Worm (Caenorhabditis elegans) whole organism, young adult: ENCODE measurements around the gene pig-1.
A peak's percentile ranks its signal among the peaks of the same experiment; 100 is the strongest.

Experiments
- B0035.1 ChIP-seq: sonication (generic microtip); optimal IDR thresholded peaks from 2 replicates; lab custom pipeline; 2016; ENCODE audit warnings: missing genetic modification characterization, mild to moderate bottlenecking, missing compliant biosample characterization, missing genotype, missing genetic modification reagents
- F52B5.7 ChIP-seq: sonication (generic microtip); optimal IDR thresholded peaks from 2 replicates; lab custom pipeline; 2016; ENCODE audit warnings: mild to moderate bottlenecking, missing genetic modification characterization, missing compliant biosample characterization
- Y67H2A.10 ChIP-seq: fragments of 200-800 bp; sonication (Bioruptor generic); conservative IDR thresholded peaks from 2 replicates; pipeline ENCODE4 v1.3.6; 2022; ENCODE audit warnings: missing genetic modification reagents, missing genetic modification characterization, missing compliant biosample characterization
- ZK185.1 ChIP-seq: sonication (generic microtip); optimal IDR thresholded peaks from 2 replicates; lab custom pipeline; 2016; ENCODE audit warnings: mild to moderate bottlenecking, missing genetic modification characterization, missing compliant biosample characterization; ENCODE audit not compliant: poor library complexity, severe bottlenecking
- aptf-3 ChIP-seq: fragments of 200-800 bp; sonication (Bioruptor generic); IDR thresholded peaks from 2 replicates; pipeline ENCODE4 v1.3.6; 2022; ENCODE audit warnings: missing genetic modification characterization, missing compliant biosample characterization
- atf-7 ChIP-seq: sonication (generic microtip); optimal IDR thresholded peaks from 2 replicates; lab custom pipeline; 2017; ENCODE audit warnings: mild to moderate bottlenecking, missing genetic modification characterization, missing compliant biosample characterization
- athp-1 ChIP-seq: sonication (generic microtip); optimal IDR thresholded peaks from 2 replicates; lab custom pipeline; 2017; ENCODE audit warnings: mild to moderate bottlenecking, missing genetic modification characterization, missing compliant biosample characterization
- ceh-58 ChIP-seq: fragments of 200-800 bp; sonication (Bioruptor generic); IDR thresholded peaks from 2 replicates; pipeline ENCODE4 v1.3.6; 2022; ENCODE audit warnings: missing genetic modification characterization, missing compliant biosample characterization
- ceh-91 ChIP-seq: fragments of 200-800 bp; sonication (Bioruptor generic); IDR thresholded peaks from 2 replicates; pipeline ENCODE4 v1.3.6; 2022; ENCODE audit warnings: missing genetic modification reagents, missing genetic modification characterization, missing compliant biosample characterization
- dox-1 ChIP-seq: fragments of 200-800 bp; sonication (Bioruptor generic); IDR thresholded peaks from 2 replicates; pipeline ENCODE4 v1.3.6; 2022; ENCODE audit warnings: missing genetic modification reagents, missing genetic modification characterization, missing compliant biosample characterization
- efl-1 ChIP-seq: fragments of 150-350 bp; optimal IDR thresholded peaks from 2 replicates; lab custom pipeline; 2014; ENCODE audit warnings: missing biosample characterization, missing genetic modification reagents, missing genetic modification characterization
- egl-18 ChIP-seq: fragments of 200-800 bp; sonication (Bioruptor generic); IDR thresholded peaks from 2 replicates; pipeline ENCODE4 v1.3.6; 2022; ENCODE audit warnings: missing genetic modification reagents, missing genetic modification characterization, missing compliant biosample characterization
- egrh-3 ChIP-seq: fragments of 200-800 bp; sonication (Bioruptor generic); IDR thresholded peaks from 2 replicates; pipeline ENCODE4 v1.3.6; 2022; ENCODE audit warnings: missing genetic modification reagents, missing genetic modification characterization, missing compliant biosample characterization
- fkh-3 ChIP-seq: sonication (generic microtip); optimal IDR thresholded peaks from 2 replicates; lab custom pipeline; 2016; ENCODE audit warnings: mild to moderate bottlenecking, missing genetic modification characterization, missing compliant biosample characterization
- him-1 ChIP-seq: sonication (generic microtip); optimal IDR thresholded peaks from 2 replicates; lab custom pipeline; 2016; ENCODE audit warnings: missing genotype, missing genetic modification reagents, missing genetic modification characterization, missing compliant biosample characterization
- lin-26 ChIP-seq: fragments of 200-800 bp; sonication (Bioruptor generic); IDR thresholded peaks from 2 replicates; pipeline ENCODE4 v1.3.6; 2022; ENCODE audit warnings: missing genetic modification reagents, missing genetic modification characterization, missing compliant biosample characterization
- mcd-1 ChIP-seq: fragments of 200-800 bp; sonication (Bioruptor generic); IDR thresholded peaks from 2 replicates; pipeline ENCODE4 v1.3.6; 2022; ENCODE audit warnings: missing genetic modification reagents, missing genetic modification characterization, missing compliant biosample characterization
- mel-28 ChIP-seq: sonication (generic microtip); optimal IDR thresholded peaks from 2 replicates; lab custom pipeline; 2016; ENCODE audit warnings: borderline replicate concordance, mild to moderate bottlenecking, missing genetic modification characterization, missing compliant biosample characterization
- mes-4 ChIP-seq: sonication (generic microtip); optimal IDR thresholded peaks from 2 replicates; lab custom pipeline; 2016; ENCODE audit warnings: missing genotype, missing genetic modification characterization, missing compliant biosample characterization
- mxl-1 ChIP-seq: sonication (generic microtip); optimal IDR thresholded peaks from 2 replicates; lab custom pipeline; 2016; ENCODE audit warnings: missing genetic modification characterization, missing compliant biosample characterization
- nfya-1 ChIP-seq: sonication (generic microtip); optimal IDR thresholded peaks from 2 replicates; lab custom pipeline; 2017; ENCODE audit warnings: antibody characterized with exemption, missing compliant biosample characterization, missing genetic modification characterization, borderline replicate concordance; ENCODE audit not compliant: insufficient read depth
- pha-4 ChIP-seq: fragments of 150-350 bp; sonication (generic microtip); optimal IDR thresholded peaks from 2 replicates; lab custom pipeline; 2014; ENCODE audit warnings: missing biosample characterization, missing genetic modification reagents, missing genetic modification characterization
- sdz-38 ChIP-seq: sonication (generic microtip); optimal IDR thresholded peaks from 2 replicates; lab custom pipeline; 2016; ENCODE audit warnings: missing genotype, missing genetic modification characterization, missing compliant biosample characterization
- snpc-1.1 ChIP-seq: sonication (generic microtip); optimal IDR thresholded peaks from 2 replicates; lab custom pipeline; 2017; ENCODE audit warnings: missing genetic modification characterization, mild to moderate bottlenecking, missing compliant biosample characterization, antibody characterized with exemption, moderate library complexity, missing genotype, missing genetic modification reagents; ENCODE audit not compliant: insufficient read depth
- sptf-2 ChIP-seq: fragments of 200-800 bp; sonication (Bioruptor generic); optimal IDR thresholded peaks from 2 replicates; lab custom pipeline; 2018; ENCODE audit warnings: mild to moderate bottlenecking, missing genetic modification characterization, missing compliant biosample characterization
- unc-130 ChIP-seq: sonication (generic microtip); optimal IDR thresholded peaks from 2 replicates; lab custom pipeline; 2016; ENCODE audit warnings: missing genetic modification reagents, missing genetic modification characterization, missing compliant biosample characterization
- unc-62 ChIP-seq: fragments of 150-350 bp; optimal IDR thresholded peaks from 2 replicates; lab custom pipeline; 2014; ENCODE audit warnings: missing biosample characterization, missing genetic modification reagents, missing genetic modification characterization
- zfh-2 ChIP-seq: fragments of 200-800 bp; sonication (Bioruptor generic); conservative IDR thresholded peaks from 2 replicates; pipeline ENCODE4 v1.3.6; 2022; ENCODE audit warnings: missing genetic modification reagents, missing genetic modification characterization, missing compliant biosample characterization
- zim-3 ChIP-seq: sonication (generic microtip); optimal IDR thresholded peaks from 2 replicates; lab custom pipeline; 2017; ENCODE audit warnings: mild to moderate bottlenecking, missing genetic modification characterization, moderate library complexity, missing compliant biosample characterization
- ztf-18 ChIP-seq: sonication (generic microtip); optimal IDR thresholded peaks from 2 replicates; lab custom pipeline; 2016; ENCODE audit warnings: missing genotype, mild to moderate bottlenecking, missing genetic modification characterization, missing compliant biosample characterization
- ztf-22 ChIP-seq: fragments of 200-800 bp; sonication (Bioruptor generic); optimal IDR thresholded peaks from 2 replicates; lab custom pipeline; 2018; ENCODE audit warnings: mild to moderate bottlenecking, missing genetic modification characterization, moderate library complexity, missing compliant biosample characterization
- ztf-6 ChIP-seq: fragments of 200-800 bp; sonication (Bioruptor generic); IDR thresholded peaks from 2 replicates; pipeline ENCODE4 v1.3.6; 2022; ENCODE audit warnings: missing genetic modification reagents, missing genetic modification characterization, missing compliant biosample characterization

The pig-1 gene

ce11 chrIV:506384-506783 lies 12.9 kb downstream of the pig-1 start, which contains the start of gene W03G1.5:
Gene W03G1.5 (minus strand): TSS chrIV:506484.
- TF ChIP-seq lin-26 (peak; percentile 50; the same call in 1 of the 2 replicates), mcd-1 (GFP tag; lab: Robert Waterston, UW) (no peak)

ce11 chrIV:505254-505817 lies 13.9 kb downstream of the pig-1 start:
- TF ChIP-seq egrh-3 (GFP tag; lab: Robert Waterston, UW) (peak; percentile 65; the same call in 1 of the 2 replicates), ceh-58 (GFP tag; lab: Robert Waterston, UW) (0 out of 2 replicates have a peak, but pooled peaks have one; percentile 55), zfh-2 (GFP tag; lab: Robert Waterston, UW) (peak; percentile 54; the same call in 1 of the 2 replicates), dox-1 (GFP tag; lab: Robert Waterston, UW) (0 out of 2 replicates have a peak, but pooled peaks have one; percentile 14)

ce11 chrIV:504495-504894 lies 14.8 kb downstream of the pig-1 start:
- TF ChIP-seq ztf-6 (GFP tag; lab: Robert Waterston, UW) (no peak), unc-62 (GFP tag; lab: Kevin White, UChicago) (no peak), mcd-1 (GFP tag; lab: Robert Waterston, UW) (no peak), egl-18 (GFP tag; lab: Robert Waterston, UW) (no peak), fkh-3 (tag; lab: Kevin White, UChicago) (no peak), pha-4 (no peak), sptf-2 (GFP tag; lab: Kevin White, UChicago) (no peak), ztf-18 (tag; lab: Kevin White, UChicago) (no peak), F52B5.7 (tag; lab: Kevin White, UChicago) (no peak), atf-7 (tag; lab: Kevin White, UChicago) (no peak), mxl-1 (tag; lab: Kevin White, UChicago) (no peak), B0035.1 (no peak), aptf-3 (GFP tag; lab: Robert Waterston, UW) (no peak), snpc-1.1 (no peak), sdz-38 (tag; lab: Kevin White, UChicago) (no peak), him-1 (tag; lab: Kevin White, UChicago) (no peak)

- no peak for TF ChIP-seq efl-1 (GFP tag; lab: Kevin White, UChicago)
- no peak for TF ChIP-seq zim-3
- no peak for TF ChIP-seq mes-4 (tag; lab: Kevin White, UChicago)
- TF ChIP-seq mel-28 = no peak
- TF ChIP-seq athp-1 (tag; lab: Kevin White, UChicago) = no peak
- TF ChIP-seq ceh-91 (GFP tag; lab: Robert Waterston, UW) = no peak
Observed at ce11 chrIV:497155-497554, 22.1 kb downstream of the pig-1 start.

ce11 chrIV:484768-485167 lies 34.5 kb downstream of the pig-1 start:
- TF ChIP-seq B0035.1 = no peak
- TF ChIP-seq athp-1 (tag; lab: Kevin White, UChicago) = no peak
- no peak for TF ChIP-seq pha-4
- TF ChIP-seq ZK185.1 (tag; lab: Kevin White, UChicago) = no peak
- TF ChIP-seq Y67H2A.10 (GFP tag; lab: Robert Waterston, UW) = no peak
- TF ChIP-seq ztf-22 (GFP tag; lab: Kevin White, UChicago) = no peak
- no peak for TF ChIP-seq mes-4 (tag; lab: Kevin White, UChicago)
- no peak for TF ChIP-seq mxl-1 (tag; lab: Kevin White, UChicago)
- TF ChIP-seq unc-130 = no peak
- no peak for TF ChIP-seq F52B5.7 (tag; lab: Kevin White, UChicago)
- no peak for TF ChIP-seq nfya-1 (tag; lab: Kevin White, UChicago)
